Worm (Caenorhabditis elegans): ENCODE measurements around the gene C06B8.2.

DNA sequence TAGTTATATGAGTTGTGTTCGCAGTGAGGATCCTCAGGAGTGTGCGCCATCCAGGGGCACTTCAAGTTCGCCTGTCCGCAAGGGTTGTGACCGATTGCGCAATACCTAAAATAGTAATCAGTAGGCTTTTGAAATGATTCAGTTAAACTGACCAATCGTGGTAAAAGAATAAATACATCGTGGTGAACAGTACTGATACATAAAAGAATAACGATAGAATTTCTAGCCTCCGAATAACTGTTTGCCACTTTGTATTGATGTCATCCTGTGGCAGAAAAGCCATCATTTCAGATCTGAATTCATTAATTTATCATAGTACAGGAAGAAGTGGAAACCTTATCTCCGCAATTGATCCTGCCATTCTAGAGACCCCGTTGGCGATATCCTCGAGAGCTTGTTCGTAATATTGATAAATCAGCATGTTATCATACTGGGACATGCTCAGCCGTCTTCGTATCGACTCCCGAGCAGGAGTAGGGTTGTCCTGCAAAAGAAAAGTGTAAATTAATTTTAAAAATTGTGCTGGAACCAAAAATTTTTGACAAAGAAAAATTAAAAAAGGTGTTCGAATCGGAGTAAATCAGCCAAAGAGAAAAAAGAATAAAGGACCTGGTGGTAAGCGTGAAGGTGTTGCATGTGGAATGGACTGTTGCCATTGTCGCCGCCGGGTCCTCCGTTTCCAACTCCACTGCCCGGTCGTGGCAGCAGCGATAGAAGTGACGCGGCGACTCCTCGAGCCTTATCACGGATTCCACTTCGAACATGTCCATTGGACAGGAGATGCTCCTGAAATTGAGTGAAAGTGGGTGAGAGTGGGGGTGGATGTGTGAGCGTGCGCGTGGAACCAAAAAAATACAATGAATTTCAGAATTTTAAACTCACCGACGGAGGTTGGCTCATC lies 34.6 kb upstream of the C06B8.2 start:
- TF ChIP-seq nhr-237 (tag; optimal IDR thresholded peaks at IDR 0.05), result no peak
- TF ChIP-seq nhr-12 (tag; optimal IDR thresholded peaks at IDR 0.05), result no peak
- TF ChIP-seq lin-13 (tag; optimal IDR thresholded peaks at IDR 0.05), result no peak
- no peak for TF ChIP-seq unc-62 (GFP tag; optimal IDR thresholded peaks at IDR 0.05)
- TF ChIP-seq bed-3 (GFP tag; optimal IDR thresholded peaks at IDR 0.05), result no peak
- no peak for TF ChIP-seq ztf-11 (tag; optimal IDR thresholded peaks at IDR 0.05)
- no peak for TF ChIP-seq pha-4 (tag; optimal IDR thresholded peaks at IDR 0.05)
- TF ChIP-seq nhr-76 (tag; optimal IDR thresholded peaks at IDR 0.05), result no peak
- no peak for TF ChIP-seq nhr-28 (tag; optimal IDR thresholded peaks at IDR 0.05)
- no peak for TF ChIP-seq snpc-4 (tag; optimal IDR thresholded peaks at IDR 0.05)
- no peak for TF ChIP-seq ces-1 (GFP tag; optimal IDR thresholded peaks at IDR 0.05)
- TF ChIP-seq sem-2 (GFP tag; optimal IDR thresholded peaks at IDR 0.05), result no peak

Data from whole organism, mixed stage, embryonic.